Worm (Caenorhabditis elegans) whole organism, young adult: ENCODE results near the gene rnf-113.

Experiments
- F57A8.1 ChIP-seq: fragments of 200-800 bp; sonication (Bioruptor generic); optimal IDR thresholded peaks from 2 replicates; lab custom pipeline; 2018; ENCODE audit warnings: mild to moderate bottlenecking, missing genetic modification characterization, moderate library complexity, missing compliant biosample characterization
- die-1 ChIP-seq: sonication (generic microtip); optimal IDR thresholded peaks from 2 replicates; lab custom pipeline; 2016; ENCODE audit warnings: missing genotype, mild to moderate bottlenecking, missing genetic modification characterization, missing compliant biosample characterization
- fkh-3 ChIP-seq: sonication (generic microtip); optimal IDR thresholded peaks from 2 replicates; lab custom pipeline; 2016; ENCODE audit warnings: mild to moderate bottlenecking, missing genetic modification characterization, missing compliant biosample characterization
- hrde-1 ChIP-seq: sonication (generic microtip); optimal IDR thresholded peaks from 2 replicates; lab custom pipeline; 2016; ENCODE audit warnings: missing genetic modification characterization, mild to moderate bottlenecking, missing compliant biosample characterization, moderate library complexity, missing genotype, missing genetic modification reagents, borderline replicate concordance
- lin-35 ChIP-seq, 3 experiments: fragments of 150-350 bp in 2 of 3; sonication (generic microtip) in 1 of 3; optimal IDR thresholded peaks; 2 replicates each; lab custom pipeline; 2014 to 2018; ENCODE audit warnings: missing biosample characterization in 3 of 3, missing genetic modification characterization in 3 of 3, missing genetic modification reagents in 3 of 3
- madf-6 ChIP-seq: fragments of 200-800 bp; sonication (Bioruptor generic); IDR thresholded peaks from 2 replicates; pipeline ENCODE4 v1.3.6; 2022; ENCODE audit warnings: missing genetic modification reagents, missing genetic modification characterization, missing compliant biosample characterization
- nhr-90 ChIP-seq: sonication (generic microtip); optimal IDR thresholded peaks from 2 replicates; lab custom pipeline; 2016; ENCODE audit warnings: missing genotype, mild to moderate bottlenecking, missing genetic modification characterization, missing compliant biosample characterization
- pha-4 ChIP-seq: fragments of 150-350 bp; sonication (generic microtip); optimal IDR thresholded peaks from 2 replicates; lab custom pipeline; 2014; ENCODE audit warnings: missing biosample characterization, missing genetic modification reagents, missing genetic modification characterization
- snpc-4 ChIP-seq, 5 experiments: fragments of 150-350 bp in 1 of 5; sonication (generic microtip) in 4 of 5; optimal IDR thresholded peaks; 2 replicates each; lab custom pipeline; 2014 to 2018; ENCODE audit warnings: missing genetic modification characterization in 5 of 5, missing biosample characterization in 3 of 5, antibody characterized with exemption in 2 of 5, mild to moderate bottlenecking in 2 of 5, missing compliant biosample characterization in 2 of 5, missing genotype in 2 of 5, moderate library complexity in 2 of 5, missing genetic modification reagents in 1 of 5
- tbx-9 ChIP-seq: sonication (generic microtip); optimal IDR thresholded peaks from 2 replicates; lab custom pipeline; 2016; ENCODE audit warnings: borderline replicate concordance, missing genetic modification characterization, inconsistent platforms, missing compliant biosample characterization
- ztf-6 ChIP-seq: fragments of 200-800 bp; sonication (Bioruptor generic); IDR thresholded peaks from 2 replicates; pipeline ENCODE4 v1.3.6; 2022; ENCODE audit warnings: missing genetic modification reagents, missing genetic modification characterization, missing compliant biosample characterization

DNA sequence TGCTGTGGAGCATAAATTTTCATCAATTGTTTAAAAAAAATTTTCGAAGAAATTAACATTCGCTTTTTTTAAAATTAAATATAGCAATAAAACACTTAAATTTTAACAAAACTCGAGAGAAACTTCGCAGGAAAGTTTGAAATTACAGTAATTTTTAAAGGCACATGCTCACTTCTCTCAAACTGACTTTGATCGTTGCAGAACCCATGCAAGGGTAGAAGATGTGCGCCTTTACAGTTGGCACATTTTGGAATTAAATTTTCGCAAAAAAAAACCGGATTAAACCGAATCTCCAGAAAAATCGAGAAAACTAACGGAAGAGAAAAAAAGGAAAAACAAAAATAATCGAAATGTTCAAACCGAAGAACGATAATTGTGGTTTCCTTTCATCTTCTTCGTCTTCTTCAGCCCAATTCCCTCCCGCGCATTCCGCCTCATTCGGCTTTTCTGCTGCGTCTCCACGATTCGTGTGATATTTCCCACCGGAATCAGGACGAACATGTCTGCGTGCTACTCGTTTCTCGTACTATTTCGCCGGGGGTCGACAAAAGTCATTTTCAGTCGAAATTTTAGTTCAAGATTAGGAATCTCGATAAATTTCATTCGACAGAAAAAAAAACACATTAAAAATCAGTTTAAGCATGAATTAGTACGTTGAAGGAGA lies 21.0 kb downstream of the rnf-113 start:
- TF ChIP-seq tbx-9 (tag; lab: Kevin White, UChicago) (no peak), fkh-3 (tag; lab: Kevin White, UChicago) (no peak), snpc-4 (GFP tag; optimal IDR thresholded peaks at IDR 0.05; lab: Kevin White, UChicago) (no peak), snpc-4 (tag; optimal IDR thresholded peaks at IDR 0.05; lab: Kevin White, UChicago) (no peak), lin-35 (GFP tag; optimal IDR thresholded peaks at IDR 0.05; lab: Kevin White, UChicago) (no peak), F57A8.1 (GFP tag; lab: Kevin White, UChicago) (no peak), madf-6 (GFP tag; lab: Robert Waterston, UW) (0 out of 2 replicates have a peak, but pooled peaks have one; percentile 38), hrde-1 (tag; lab: Kevin White, UChicago) (no peak), die-1 (tag; lab: Kevin White, UChicago) (no peak), pha-4 (tag; lab: Kevin White, UChicago) (no peak), ztf-6 (no peak), nhr-90 (tag; lab: Kevin White, UChicago) (no peak)
